Worm (Caenorhabditis elegans): Measurements from ENCODE around the gene glt-4.

The glt-4 gene

DNA sequence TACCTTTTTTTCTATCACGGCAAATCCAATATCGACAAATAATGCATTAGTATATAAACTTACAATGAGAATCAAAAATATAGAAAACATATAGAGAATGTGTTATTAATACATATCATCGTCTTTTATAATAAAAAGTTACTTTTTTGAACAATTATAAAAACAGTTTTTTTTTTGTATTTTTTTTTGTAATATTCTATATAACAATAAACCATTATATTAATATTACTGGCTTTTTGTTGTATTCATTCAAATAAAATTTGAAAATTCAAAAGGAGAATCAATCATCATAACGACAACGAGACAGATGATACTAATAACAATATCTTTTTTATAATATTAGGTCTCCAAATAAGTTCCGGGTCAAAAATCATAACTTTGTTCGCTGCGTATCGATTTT lies 34.3 kb downstream of the glt-4 start, which contains the start of gene K10C2.8:
Gene K10C2.8, minus strand, starts transcription at position 101 of the 400 bp plus-strand sequence.
- TF ChIP-seq pqm-1 (tag; optimal IDR thresholded peaks at IDR 0.05) (no peak), tlp-1 (tag; optimal IDR thresholded peaks at IDR 0.05) (no peak)

DNA sequence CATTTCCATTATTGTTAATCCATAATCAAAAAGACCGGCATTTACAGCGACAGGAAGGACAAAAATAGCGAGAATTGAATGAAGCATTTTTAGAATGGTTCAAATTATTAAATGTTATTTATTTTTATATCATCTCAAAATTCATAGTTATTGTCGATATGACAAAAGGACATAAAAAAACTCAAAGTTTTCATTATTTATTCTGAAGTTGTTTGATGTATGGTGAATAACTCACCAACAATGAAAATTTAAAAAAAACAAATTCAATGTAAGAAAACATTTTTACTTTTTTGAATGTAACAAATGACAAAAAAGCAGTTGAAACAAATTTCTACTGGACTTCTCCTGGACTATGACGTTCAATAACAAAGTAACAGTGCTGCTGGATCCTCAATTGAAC lies 37.2 kb downstream of the glt-4 start, which contains the start of gene K10C2.14:
Gene K10C2.14, minus strand, starts transcription at position 101 of the 400 bp plus-strand sequence.
- TF ChIP-seq snpc-4 (tag; optimal IDR thresholded peaks at IDR 0.05) (no peak), jun-1 (tag; optimal IDR thresholded peaks at IDR 0.05) (no peak), mdl-1 (tag; optimal IDR thresholded peaks at IDR 0.05) (no peak), ztf-11 (tag; optimal IDR thresholded peaks at IDR 0.05) (no peak), mep-1 (tag; optimal IDR thresholded peaks at IDR 0.05) (no peak), isw-1 (GFP tag; IDR thresholded peaks at IDR 0.05) (no peak), egl-13 (tag; optimal IDR thresholded peaks at IDR 0.05) (no peak), rnt-1 (tag; optimal IDR thresholded peaks at IDR 0.05) (no peak), ceh-88 (GFP tag; IDR thresholded peaks at IDR 0.05) (no peak), zag-1 (tag; optimal IDR thresholded peaks at IDR 0.05) (no peak), pax-3 (tag; optimal IDR thresholded peaks at IDR 0.05) (no peak), ces-1 (GFP tag; optimal IDR thresholded peaks at IDR 0.05) (no peak), alr-1 (tag; optimal IDR thresholded peaks at IDR 0.05; ENCODE audit: borderline replicate concordance) (no peak), C34B4.2 (tag; optimal IDR thresholded peaks at IDR 0.05) (no peak), pqm-1 (tag; optimal IDR thresholded peaks at IDR 0.05) (no peak), F16B12.6 (tag; optimal IDR thresholded peaks at IDR 0.05) (no peak), nhr-90 (tag; optimal IDR thresholded peaks at IDR 0.05; ENCODE audit: poor library complexity) (no peak)

DNA sequence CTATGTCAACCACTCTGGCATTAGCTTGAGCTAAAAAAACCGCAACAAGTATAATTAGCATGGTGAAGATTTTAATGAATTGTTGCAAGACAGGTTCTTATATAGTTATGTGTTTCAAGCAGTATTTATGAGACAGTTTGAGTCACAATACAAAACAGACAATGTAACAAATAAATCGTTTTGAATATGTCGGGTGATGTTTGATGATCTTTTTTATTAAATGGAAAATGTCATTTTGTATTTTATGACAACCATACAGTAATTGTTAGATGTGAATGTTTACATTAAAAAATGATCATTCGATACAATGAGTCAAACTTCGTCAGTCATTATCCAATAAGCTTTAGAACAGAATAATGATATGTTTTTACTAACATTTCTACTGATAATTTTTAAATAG lies 40.2 kb downstream of the glt-4 start, which contains the start of gene K10C2.7:
Gene K10C2.7, minus strand, starts transcription at position 101 of the 400 bp plus-strand sequence.
- TF ChIP-seq zag-1 (tag; optimal IDR thresholded peaks at IDR 0.05) = no peak
- no peak for TF ChIP-seq F16B12.6 (tag; optimal IDR thresholded peaks at IDR 0.05)
- TF ChIP-seq aha-1 (tag; optimal IDR thresholded peaks at IDR 0.05) = no peak
- TF ChIP-seq C16A3.4 (tag; optimal IDR thresholded peaks at IDR 0.05) = no peak
- TF ChIP-seq mdl-1 (tag; optimal IDR thresholded peaks at IDR 0.05) = no peak
- no peak for TF ChIP-seq egl-27 (tag; optimal IDR thresholded peaks at IDR 0.05)
- no peak for TF ChIP-seq ceh-8 (GFP tag; optimal IDR thresholded peaks at IDR 0.05)
- TF ChIP-seq nhr-90 (tag; optimal IDR thresholded peaks at IDR 0.05; ENCODE audit: poor library complexity) = no peak
- TF ChIP-seq elt-2 (tag; optimal IDR thresholded peaks at IDR 0.05) = no peak
- no peak for TF ChIP-seq pag-3 (tag; optimal IDR thresholded peaks at IDR 0.05; ENCODE audit: borderline replicate concordance, insufficient read depth)

DNA sequence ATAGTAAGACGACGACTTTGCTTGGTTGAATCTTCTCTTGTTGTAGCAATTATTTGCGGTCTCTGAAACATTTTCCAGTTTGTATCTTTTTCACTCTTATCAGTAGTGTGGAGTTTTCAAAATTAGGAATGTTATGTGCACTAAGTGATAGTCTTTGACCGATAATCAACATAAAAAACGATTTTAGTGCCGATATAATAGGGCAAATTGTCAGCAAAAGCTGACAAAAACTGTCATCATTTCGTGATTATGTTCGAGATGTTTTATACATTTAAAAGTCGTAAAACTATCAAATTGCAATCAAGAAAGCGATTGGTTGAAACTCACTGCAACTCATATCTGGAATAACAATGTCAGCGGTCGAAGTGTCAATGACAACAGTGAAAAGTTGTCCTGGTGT lies 42.0 kb downstream of the glt-4 start:
- TF ChIP-seq lsy-2 (tag; optimal IDR thresholded peaks at IDR 0.05) = no peak
- no peak for TF ChIP-seq vab-15 (tag; optimal IDR thresholded peaks at IDR 0.05)
- TF ChIP-seq elt-3 (tag; optimal IDR thresholded peaks at IDR 0.05) = no peak
- peak; percentile 63 for TF ChIP-seq elt-2 (tag; optimal IDR thresholded peaks at IDR 0.05)
- TF ChIP-seq blmp-1 (tag; optimal IDR thresholded peaks at IDR 0.05) = no peak

DNA sequence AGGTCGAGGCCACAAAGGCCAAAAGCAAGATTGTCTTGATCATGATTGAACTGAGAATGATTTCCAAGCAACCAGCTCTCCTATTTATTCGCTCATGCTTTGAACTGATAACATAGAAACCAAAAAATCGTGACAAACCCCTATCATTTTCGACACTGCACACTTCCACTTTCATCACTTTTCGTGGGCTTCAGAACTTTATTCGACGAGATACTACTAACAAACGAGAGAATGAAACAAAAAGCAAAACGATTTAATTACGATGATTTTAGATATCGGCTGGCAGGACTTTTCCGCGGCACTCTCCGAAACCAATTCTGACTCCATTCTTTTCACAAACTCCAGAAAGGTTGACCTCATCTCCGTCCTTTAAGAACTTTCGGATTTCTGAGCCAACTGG lies 43.3 kb downstream of the glt-4 start, which contains the start of gene asp-14:
Gene asp-14, minus strand, starts transcription at position 101 of the 400 bp plus-strand sequence.
- no peak for TF ChIP-seq nhr-47 (tag; optimal IDR thresholded peaks at IDR 0.05)
- TF ChIP-seq hpl-2 (GFP tag; optimal IDR thresholded peaks at IDR 0.05) = no peak
- TF ChIP-seq unc-130 (tag; optimal IDR thresholded peaks at IDR 0.05) = no peak
- TF ChIP-seq lin-15B (tag; optimal IDR thresholded peaks at IDR 0.05) = no peak
- no peak for TF ChIP-seq unc-86 (tag; optimal IDR thresholded peaks at IDR 0.05)
- TF ChIP-seq lin-39 (tag; optimal IDR thresholded peaks at IDR 0.05) = no peak
- no peak for TF ChIP-seq rnt-1 (tag; optimal IDR thresholded peaks at IDR 0.05)
- no peak for TF ChIP-seq fos-1 (tag; optimal IDR thresholded peaks at IDR 0.05)
- no peak for TF ChIP-seq dpl-1 (GFP tag; optimal IDR thresholded peaks at IDR 0.05)

All from whole organism, L1 larva.